Worm (Caenorhabditis elegans): ENCODE measurements around the gene atz-1.

The atz-1 gene

ce11 chrIV:12404137-12404536 lies 28.2 kb upstream of the atz-1 start, which contains the start of gene gex-3 (continued):
- TF ChIP-seq ztf-11 (tag; optimal IDR thresholded peaks at IDR 0.05), result no peak

- TF ChIP-seq nhr-28 (tag; optimal IDR thresholded peaks at IDR 0.05), result no peak
- TF ChIP-seq nhr-25 (tag; optimal IDR thresholded peaks at IDR 0.05), result peak; percentile 68
- TF ChIP-seq nhr-43 (tag; optimal IDR thresholded peaks at IDR 0.05; ENCODE audit: poor library complexity, severe bottlenecking), result peak; percentile 68
- TF ChIP-seq ceh-82 (tag; optimal IDR thresholded peaks at IDR 0.05), result no peak
- TF ChIP-seq aly-2 (tag; optimal IDR thresholded peaks at IDR 0.05), result no peak
- TF ChIP-seq mml-1 (tag; optimal IDR thresholded peaks at IDR 0.05), result no peak
- TF ChIP-seq nhr-11 (tag; optimal IDR thresholded peaks at IDR 0.05), result no peak
- no peak for TF ChIP-seq lin-39 (tag; optimal IDR thresholded peaks at IDR 0.05)
- TF ChIP-seq elt-1 (tag; optimal IDR thresholded peaks at IDR 0.05), result no peak
- TF ChIP-seq fkh-2 (tag; optimal IDR thresholded peaks at IDR 0.05), result no peak
- no peak for TF ChIP-seq lsy-12 (tag; optimal IDR thresholded peaks at IDR 0.05)
- TF ChIP-seq elt-3 (tag; optimal IDR thresholded peaks at IDR 0.05), result peak in 1 of 3 experiments; percentile 1
- TF ChIP-seq ztf-4 (tag; optimal IDR thresholded peaks at IDR 0.05), result no peak
- TF ChIP-seq nhr-23 (tag; optimal IDR thresholded peaks at IDR 0.05), result peak; percentile 91
- TF ChIP-seq nhr-12 (tag; optimal IDR thresholded peaks at IDR 0.05), result no peak
- no peak for TF ChIP-seq nhr-237 (tag; optimal IDR thresholded peaks at IDR 0.05)
- no peak for TF ChIP-seq nhr-76 (tag; optimal IDR thresholded peaks at IDR 0.05)
- TF ChIP-seq ama-1 (optimal IDR thresholded peaks at IDR 0.05), result no peak
- no peak for TF ChIP-seq elt-2 (tag; optimal IDR thresholded peaks at IDR 0.05)
- no peak for TF ChIP-seq nhr-77 (tag; optimal IDR thresholded peaks at IDR 0.05)
- TF ChIP-seq hmg-11 (tag; optimal IDR thresholded peaks at IDR 0.05), result no peak
Observed at ce11 chrIV:12403440-12403839, 27.5 kb upstream of the atz-1 start.

ce11 chrIV:12399983-12400382 lies 24.1 kb upstream of the atz-1 start:
- no peak for TF ChIP-seq R02D3.7 (tag; optimal IDR thresholded peaks at IDR 0.05)
- no peak for TF ChIP-seq nhr-43 (tag; optimal IDR thresholded peaks at IDR 0.05; ENCODE audit: poor library complexity, severe bottlenecking)
- TF ChIP-seq elt-2 (tag; optimal IDR thresholded peaks at IDR 0.05), result peak; percentile 85
- TF ChIP-seq skn-1 (tag; optimal IDR thresholded peaks at IDR 0.05), result no peak
- TF ChIP-seq nhr-23 (tag; optimal IDR thresholded peaks at IDR 0.05), result no peak
- TF ChIP-seq pqm-1 (tag; optimal IDR thresholded peaks at IDR 0.05), result peak; percentile 19
- peak; percentile 44 for TF ChIP-seq nhr-25 (tag; optimal IDR thresholded peaks at IDR 0.05)
- peak in 1 of 3 experiments; percentile 83 for TF ChIP-seq elt-3 (tag; optimal IDR thresholded peaks at IDR 0.05)
- no peak for TF ChIP-seq aly-2 (tag; optimal IDR thresholded peaks at IDR 0.05)

- TF ChIP-seq zag-1 (tag; optimal IDR thresholded peaks at IDR 0.05), result no peak
- TF ChIP-seq ama-1 (optimal IDR thresholded peaks at IDR 0.05), result no peak
- TF ChIP-seq nhr-28 (tag; optimal IDR thresholded peaks at IDR 0.05), result no peak
- no peak for TF ChIP-seq nhr-23 (tag; optimal IDR thresholded peaks at IDR 0.05)
- TF ChIP-seq elt-1 (tag; optimal IDR thresholded peaks at IDR 0.05), result no peak
- TF ChIP-seq egl-5 (tag; optimal IDR thresholded peaks at IDR 0.05), result no peak
Observed at ce11 chrIV:12398437-12398836, 22.5 kb upstream of the atz-1 start, which contains the start of gene acs-20. TSS of gene acs-20 (minus strand) at chrIV:12398706.

ce11 chrIV:12396645-12397258 lies 20.8 kb upstream of the atz-1 start:
- TF ChIP-seq lin-39 (tag; optimal IDR thresholded peaks at IDR 0.05) (no peak), elt-1 (tag; optimal IDR thresholded peaks at IDR 0.05) (no peak), ama-1 (optimal IDR thresholded peaks at IDR 0.05) (no peak), nhr-43 (tag; optimal IDR thresholded peaks at IDR 0.05; ENCODE audit: poor library complexity, severe bottlenecking) (peak; percentile 61), nhr-12 (tag; optimal IDR thresholded peaks at IDR 0.05) (no peak), ceh-82 (tag; optimal IDR thresholded peaks at IDR 0.05) (no peak), nhr-25 (tag; optimal IDR thresholded peaks at IDR 0.05) (peak; percentile 96), egl-5 (tag; optimal IDR thresholded peaks at IDR 0.05) (no peak), fos-1 (tag; optimal IDR thresholded peaks at IDR 0.05) (no peak), lin-15B (tag; optimal IDR thresholded peaks at IDR 0.05) (peak; percentile 2), nhr-77 (tag; optimal IDR thresholded peaks at IDR 0.05) (no peak), mdl-1 (tag; optimal IDR thresholded peaks at IDR 0.05) (no peak), fkh-2 (tag; optimal IDR thresholded peaks at IDR 0.05) (no peak), pqm-1 (tag; optimal IDR thresholded peaks at IDR 0.05) (no peak), ztf-11 (tag; optimal IDR thresholded peaks at IDR 0.05) (no peak), jun-1 (tag; optimal IDR thresholded peaks at IDR 0.05) (peak; percentile 2), fkh-10 (GFP tag; optimal IDR thresholded peaks at IDR 0.05) (no peak), unc-62 (GFP tag; optimal IDR thresholded peaks at IDR 0.05) (peak; percentile 54), skn-1 (tag; optimal IDR thresholded peaks at IDR 0.05) (no peak), pha-4 (tag; optimal IDR thresholded peaks at IDR 0.05) (no peak), ztf-4 (tag; optimal IDR thresholded peaks at IDR 0.05) (no peak), nhr-23 (tag; optimal IDR thresholded peaks at IDR 0.05) (peak; percentile 90), ZK546.5 (tag; optimal IDR thresholded peaks at IDR 0.05) (no peak), elt-2 (tag; optimal IDR thresholded peaks at IDR 0.05) (no peak), lsy-12 (tag; optimal IDR thresholded peaks at IDR 0.05) (peak; percentile 10), zag-1 (tag; optimal IDR thresholded peaks at IDR 0.05) (no peak), mml-1 (tag; optimal IDR thresholded peaks at IDR 0.05) (no peak), elt-3 (tag; optimal IDR thresholded peaks at IDR 0.05) (peak in 1 of 3 experiments; percentile 57), nfya-1 (tag; optimal IDR thresholded peaks at IDR 0.05; ENCODE audit: insufficient read depth) (peak; percentile 43), R02D3.7 (tag; optimal IDR thresholded peaks at IDR 0.05) (no peak), ceh-9 (tag; optimal IDR thresholded peaks at IDR 0.05) (no peak), ceh-28 (tag; optimal IDR thresholded peaks at IDR 0.05) (peak; percentile 48), eor-1 (tag; optimal IDR thresholded peaks at IDR 0.05) (no peak), unc-39 (tag; optimal IDR thresholded peaks at IDR 0.05) (no peak), snpc-4 (tag; optimal IDR thresholded peaks at IDR 0.05) (no peak)

All from whole organism, L3 larva.